Fruit fly (Drosophila melanogaster): ENCODE measurements around the gene Prp18.

The Prp18 gene

DNA sequence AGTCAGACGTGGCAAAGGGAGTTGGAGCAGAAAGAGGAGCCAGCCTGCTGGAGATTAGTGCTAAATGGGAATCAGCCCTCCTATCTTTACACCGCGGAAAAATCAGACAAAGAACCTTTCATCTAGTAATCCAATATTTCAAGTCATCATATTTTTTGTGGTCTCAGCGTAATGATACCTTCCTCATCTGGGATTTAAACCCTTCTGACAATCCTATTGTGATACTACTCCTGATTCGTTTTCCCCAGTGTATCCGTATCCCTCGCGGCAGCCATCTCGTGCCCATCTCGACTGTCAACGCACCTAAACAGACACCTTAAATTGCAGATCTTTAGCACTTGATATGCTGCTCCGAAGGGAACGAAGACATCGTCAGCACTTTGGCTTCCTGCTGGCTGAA is 32.7 kb downstream of the Prp18 start:
- no peak for TF ChIP-seq psq (optimal IDR thresholded peaks at IDR 0.05)

DNA sequence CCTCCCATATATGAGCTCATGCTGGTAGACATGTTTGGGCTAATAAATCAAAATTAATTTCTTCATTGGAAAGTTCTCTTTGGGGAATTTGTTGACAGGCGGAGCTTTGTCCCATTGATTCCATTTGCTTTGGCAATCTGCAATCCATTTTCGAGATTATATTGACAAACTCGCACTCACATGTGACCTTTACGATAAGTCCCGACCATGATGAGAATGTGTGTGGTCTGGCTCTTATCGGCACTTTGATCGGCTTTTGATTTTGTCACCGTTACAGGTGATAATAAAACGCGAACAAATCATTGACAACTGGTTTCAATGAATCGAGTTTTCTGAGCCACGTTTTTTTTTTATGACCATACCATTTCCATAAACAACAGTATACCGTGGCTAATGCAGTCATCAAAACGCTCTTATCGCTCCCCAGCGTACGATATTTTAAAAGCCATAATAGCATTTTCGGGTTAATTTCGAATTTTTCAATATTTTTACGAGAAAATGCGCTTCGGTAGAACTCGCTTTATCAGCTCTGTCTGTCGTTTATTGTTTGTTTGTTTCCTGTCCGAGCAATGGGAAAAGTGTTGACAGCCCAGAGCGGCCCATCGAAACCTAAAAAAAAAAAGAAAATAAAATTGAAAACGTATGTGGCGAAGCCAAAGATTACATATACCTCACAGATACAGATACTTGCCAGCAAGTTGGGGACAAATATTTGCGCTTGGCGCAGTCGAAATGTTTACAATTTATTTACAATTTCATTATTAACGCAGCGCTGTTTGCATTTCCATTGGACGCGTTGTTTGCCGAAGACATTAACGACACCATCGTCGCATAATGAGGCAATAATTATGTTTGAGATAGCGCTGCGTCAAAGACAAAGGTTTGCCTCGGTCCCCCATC is 33.4 kb downstream of the Prp18 start:
- no peak for TF ChIP-seq insv (optimal IDR thresholded peaks at IDR 0.05)
- TF ChIP-seq Sin3A (optimal IDR thresholded peaks at IDR 0.05): no peak

DNA sequence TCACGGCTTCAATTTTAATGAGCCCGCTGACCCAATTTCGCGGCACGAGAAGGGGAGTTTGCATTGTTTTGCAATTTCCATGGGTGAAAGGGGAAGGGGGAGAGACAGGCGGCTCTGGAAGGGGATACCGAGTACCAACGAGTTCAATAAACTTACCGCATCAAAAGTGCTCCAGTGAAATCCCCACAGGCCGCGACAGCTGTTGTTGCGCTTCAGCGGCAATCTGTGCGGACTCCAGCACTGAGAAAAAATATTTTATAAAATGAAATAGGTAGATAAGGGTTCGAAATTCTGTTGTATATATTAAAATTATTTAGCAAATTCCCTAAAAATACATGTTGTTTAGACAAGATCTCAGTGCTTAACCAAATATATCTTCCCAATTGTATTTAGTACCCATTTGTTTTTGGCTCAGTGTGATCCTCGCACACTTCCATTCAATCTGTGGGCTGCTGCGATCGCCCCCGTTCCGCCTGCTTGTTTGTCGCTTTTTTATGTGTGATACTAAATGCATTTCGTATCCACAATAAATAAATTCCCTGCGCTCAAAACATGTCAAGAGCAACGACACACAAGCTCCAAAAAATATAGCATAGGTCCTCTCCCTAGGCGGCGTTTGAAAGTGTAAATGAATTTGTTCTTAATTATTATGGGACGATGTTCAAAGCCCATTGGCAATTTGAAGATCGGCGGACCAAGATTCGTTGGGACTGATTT is 35.4 kb downstream of the Prp18 start:
- no peak for TF ChIP-seq Sin3A (optimal IDR thresholded peaks at IDR 0.05)
- no peak for TF ChIP-seq insv (optimal IDR thresholded peaks at IDR 0.05)
- TF ChIP-seq Myc (optimal IDR thresholded peaks at IDR 0.05): no peak
- TF ChIP-seq h (optimal IDR thresholded peaks at IDR 0.05): no peak
- no peak for TF ChIP-seq psq (optimal IDR thresholded peaks at IDR 0.05)
- TF ChIP-seq ttk (optimal IDR thresholded peaks at IDR 0.05): no peak

DNA sequence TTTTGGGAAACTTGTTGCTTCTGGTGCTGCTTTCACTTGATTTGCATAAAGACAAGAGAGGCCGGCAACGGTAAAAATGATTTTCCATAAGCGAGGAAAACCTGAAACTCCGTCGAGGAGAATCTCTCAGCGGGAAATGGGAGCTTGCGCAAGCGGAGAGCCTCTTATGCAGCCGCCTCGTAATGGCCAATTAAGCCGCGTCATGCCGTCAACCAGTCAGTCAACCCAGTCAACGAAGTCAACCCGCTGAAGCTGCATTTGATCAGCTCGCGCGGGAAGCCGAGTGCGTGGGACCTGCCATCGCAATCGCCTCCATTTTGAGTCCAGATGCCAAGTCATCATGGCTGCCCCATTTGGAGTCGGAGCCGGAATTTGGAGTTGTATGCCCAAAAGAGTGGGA is 37.9 kb downstream of the Prp18 start:
- no peak for TF ChIP-seq h (optimal IDR thresholded peaks at IDR 0.05)
- TF ChIP-seq psq (optimal IDR thresholded peaks at IDR 0.05): no peak
- TF ChIP-seq insv (optimal IDR thresholded peaks at IDR 0.05): no peak
- no peak for TF ChIP-seq ttk (optimal IDR thresholded peaks at IDR 0.05)
- no peak for TF ChIP-seq Sin3A (optimal IDR thresholded peaks at IDR 0.05)
- TF ChIP-seq Myc (optimal IDR thresholded peaks at IDR 0.05): no peak

DNA sequence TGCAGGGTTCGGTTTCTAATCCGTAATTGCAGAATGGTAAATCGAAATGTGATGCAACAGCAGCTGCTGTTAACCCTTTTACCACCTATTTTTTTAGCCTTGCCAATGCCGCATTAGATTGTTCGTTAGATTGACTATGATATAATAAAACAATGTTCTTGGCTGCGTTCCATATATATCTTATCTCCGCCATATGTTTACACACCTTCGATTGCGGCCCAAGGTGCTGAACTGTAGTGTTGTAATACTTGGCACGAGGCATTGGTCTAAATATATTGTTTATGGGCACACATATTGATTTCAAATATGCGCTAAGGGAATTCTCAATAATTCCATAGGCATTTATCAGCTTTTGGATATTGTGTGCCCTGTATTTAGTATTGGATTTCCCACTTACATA is 39.4 kb downstream of the Prp18 start:
- no peak for TF ChIP-seq insv (optimal IDR thresholded peaks at IDR 0.05)
- TF ChIP-seq Myc (optimal IDR thresholded peaks at IDR 0.05): no peak
- TF ChIP-seq Sin3A (optimal IDR thresholded peaks at IDR 0.05): no peak
- no peak for TF ChIP-seq psq (optimal IDR thresholded peaks at IDR 0.05)
- no peak for TF ChIP-seq h (optimal IDR thresholded peaks at IDR 0.05)
- TF ChIP-seq ttk (optimal IDR thresholded peaks at IDR 0.05): no peak

DNA sequence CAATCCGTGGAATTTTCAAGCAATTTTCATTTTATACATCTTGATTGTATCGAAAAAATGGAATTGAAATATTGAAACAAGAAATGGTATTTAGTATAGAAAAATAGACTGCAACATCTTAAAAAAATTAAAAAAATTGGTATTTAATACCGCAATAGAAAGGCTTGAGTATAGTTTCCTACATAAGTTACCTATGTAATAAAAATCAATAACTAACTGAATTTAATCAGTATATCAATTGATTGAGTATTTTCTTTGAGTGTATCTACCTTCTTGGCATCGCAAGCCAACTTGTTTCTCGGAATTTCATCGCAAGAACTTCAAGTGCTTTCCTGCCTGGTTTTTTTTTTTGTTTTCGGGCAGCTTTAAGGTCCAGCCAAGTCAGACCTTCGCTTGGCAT is 40.6 kb downstream of the Prp18 start:
- TF ChIP-seq h (optimal IDR thresholded peaks at IDR 0.05) (no peak), ttk (optimal IDR thresholded peaks at IDR 0.05) (no peak), insv (optimal IDR thresholded peaks at IDR 0.05) (no peak), psq (optimal IDR thresholded peaks at IDR 0.05) (no peak), Sin3A (optimal IDR thresholded peaks at IDR 0.05) (no peak), Myc (optimal IDR thresholded peaks at IDR 0.05) (no peak)

DNA sequence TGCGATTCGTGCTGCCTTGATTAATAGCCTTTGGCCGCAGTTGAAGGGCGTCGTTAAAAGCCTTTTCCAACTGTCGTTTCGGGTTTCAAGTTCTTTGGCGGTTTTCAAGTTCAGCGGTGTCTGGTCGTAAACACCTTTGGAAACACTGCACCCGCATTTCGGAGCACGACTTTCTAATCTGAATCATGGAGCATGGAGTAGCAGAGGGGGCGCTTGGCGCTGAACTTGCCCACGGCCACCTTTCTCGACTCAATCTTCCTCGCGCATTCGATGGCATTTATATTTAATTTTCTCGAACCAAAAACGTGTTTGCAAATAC is 41.3 kb downstream of the Prp18 start:
- TF ChIP-seq Myc (optimal IDR thresholded peaks at IDR 0.05) (no peak), psq (optimal IDR thresholded peaks at IDR 0.05) (no peak), insv (optimal IDR thresholded peaks at IDR 0.05) (no peak), h (optimal IDR thresholded peaks at IDR 0.05) (no peak), Sin3A (optimal IDR thresholded peaks at IDR 0.05) (no peak)

DNA sequence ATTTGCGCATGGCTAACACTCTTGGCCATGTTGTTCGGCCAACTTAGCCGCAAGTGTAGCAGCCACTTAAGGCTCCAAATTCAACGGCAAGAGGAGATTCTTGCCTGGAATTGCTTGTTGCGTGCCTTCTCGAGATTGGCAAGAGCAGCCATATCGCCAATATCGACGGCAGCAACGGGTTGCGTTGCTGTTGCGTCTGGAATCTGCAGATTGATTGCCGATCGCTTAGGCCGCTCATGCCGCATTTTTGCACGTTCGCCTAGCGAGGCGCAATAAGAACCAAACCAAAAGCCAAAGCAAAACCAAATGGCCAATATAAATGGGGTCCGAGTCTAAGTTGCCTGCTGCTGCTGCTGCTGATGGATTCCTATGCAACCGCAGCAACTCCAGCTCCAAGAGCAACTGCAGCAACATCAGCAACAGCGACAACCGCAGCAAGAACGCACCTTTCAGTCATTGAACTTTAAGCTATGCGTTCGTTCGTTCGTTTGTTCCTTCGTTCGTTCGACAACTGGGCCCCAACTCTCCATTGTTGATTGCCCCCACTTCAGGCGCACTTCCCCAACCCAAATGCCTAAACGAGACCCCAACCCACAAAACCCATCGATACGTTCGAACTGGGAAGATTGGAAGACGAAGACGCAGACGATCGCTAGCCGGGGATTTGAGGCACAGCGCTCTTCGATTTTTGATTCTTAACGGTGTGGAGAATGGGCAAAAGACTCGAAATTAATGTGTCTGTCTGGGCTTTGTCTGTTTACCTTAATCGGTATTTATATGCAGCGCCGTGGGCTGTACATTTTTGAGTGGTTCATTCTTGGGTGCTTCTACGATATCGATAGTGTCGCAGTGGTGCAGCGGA is 41.9 kb downstream of the Prp18 start:
- TF ChIP-seq h (optimal IDR thresholded peaks at IDR 0.05) (no peak), ttk (optimal IDR thresholded peaks at IDR 0.05) (no peak), Sin3A (optimal IDR thresholded peaks at IDR 0.05) (no peak), Myc (optimal IDR thresholded peaks at IDR 0.05) (no peak), insv (optimal IDR thresholded peaks at IDR 0.05) (no peak), psq (optimal IDR thresholded peaks at IDR 0.05) (no peak)

DNA sequence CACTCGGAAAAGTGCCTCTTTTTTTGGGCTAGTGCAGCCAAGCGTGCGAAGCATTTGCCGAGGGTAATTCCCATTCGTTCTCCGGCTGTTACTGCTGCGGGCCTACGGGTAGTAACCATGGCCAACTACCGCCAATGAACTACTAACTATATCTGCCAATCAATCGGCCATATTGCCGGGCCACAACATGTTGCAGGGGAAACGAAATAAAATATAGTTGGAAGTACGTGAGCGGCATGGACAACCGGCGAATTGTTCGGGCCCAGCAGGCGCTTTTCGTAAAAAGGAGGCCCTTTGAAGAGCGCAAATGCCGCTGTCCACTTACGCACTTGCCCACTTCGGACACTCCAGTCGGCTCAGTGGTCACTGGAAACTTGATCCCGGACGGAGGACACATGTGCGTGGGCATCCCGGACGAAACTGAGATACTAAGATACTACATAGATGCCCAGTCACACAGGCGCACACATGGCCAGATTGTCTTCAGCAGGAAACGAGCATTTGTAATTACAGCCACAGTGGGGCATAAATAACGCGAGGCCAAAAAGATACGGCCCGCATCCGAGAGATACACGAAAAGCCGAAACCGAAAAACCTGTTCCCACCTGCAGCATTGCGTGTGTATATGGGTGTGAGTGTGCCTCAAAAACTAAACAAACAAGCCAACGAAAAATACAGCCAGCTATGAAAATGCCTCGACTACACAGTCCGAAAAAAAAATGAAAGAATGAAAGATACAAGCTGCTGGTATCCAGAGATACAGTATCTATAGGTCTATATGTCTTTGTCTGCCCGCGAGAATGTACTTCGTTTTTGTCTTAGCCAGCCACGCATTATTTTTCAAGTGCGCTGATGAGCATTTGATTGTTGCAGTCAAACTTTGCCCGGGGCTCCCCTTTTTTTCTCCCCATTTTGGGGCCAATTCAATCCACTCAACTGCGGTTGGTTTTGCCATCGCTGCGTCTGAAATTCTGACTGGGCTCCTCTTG is 43.3 kb downstream of the Prp18 start:
- TF ChIP-seq insv (optimal IDR thresholded peaks at IDR 0.05): no peak
- no peak for TF ChIP-seq psq (optimal IDR thresholded peaks at IDR 0.05)
- no peak for TF ChIP-seq h (optimal IDR thresholded peaks at IDR 0.05)
- TF ChIP-seq ttk (optimal IDR thresholded peaks at IDR 0.05): no peak
- TF ChIP-seq Sin3A (optimal IDR thresholded peaks at IDR 0.05): no peak
- TF ChIP-seq Myc (optimal IDR thresholded peaks at IDR 0.05): no peak

DNA sequence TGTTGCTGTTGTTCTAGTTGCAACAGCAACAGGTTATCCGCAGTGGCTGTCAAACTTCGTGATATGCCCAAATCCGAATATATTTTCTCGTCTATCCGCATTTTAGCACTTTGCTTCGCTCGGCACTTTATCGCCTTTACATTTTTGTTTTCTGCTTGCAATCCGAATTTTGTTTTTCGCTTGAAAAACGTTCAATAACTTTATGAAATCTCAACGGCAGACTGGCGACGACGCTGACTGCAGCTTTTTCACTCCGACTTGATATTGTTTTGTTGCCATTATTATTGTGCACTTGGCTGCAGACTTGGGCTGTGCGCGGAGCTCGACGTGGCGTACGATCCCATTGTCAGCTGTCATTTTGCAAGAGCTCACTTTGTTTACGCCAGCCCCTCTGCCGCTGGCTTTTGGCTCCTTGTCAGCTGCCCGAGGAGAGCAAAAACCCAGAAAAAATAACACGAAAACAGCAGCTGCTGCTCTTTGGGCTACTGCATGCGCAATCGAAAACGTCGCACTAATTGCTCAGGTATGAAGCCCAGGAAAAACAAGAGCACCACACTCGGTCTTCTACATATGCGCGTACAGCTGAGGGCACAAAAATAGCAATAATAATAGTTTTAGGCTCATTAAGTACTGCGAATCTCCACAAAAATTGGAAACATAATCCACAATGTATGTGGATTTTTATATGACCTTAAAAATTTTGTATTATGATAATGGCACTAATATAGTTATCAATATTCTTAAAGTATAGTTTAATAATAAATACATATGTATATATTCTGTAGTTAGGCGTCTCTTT is 44.8 kb downstream of the Prp18 start:
- TF ChIP-seq insv (optimal IDR thresholded peaks at IDR 0.05) (no peak), h (optimal IDR thresholded peaks at IDR 0.05) (no peak), ttk (optimal IDR thresholded peaks at IDR 0.05) (no peak), Myc (optimal IDR thresholded peaks at IDR 0.05) (no peak), Sin3A (optimal IDR thresholded peaks at IDR 0.05) (no peak)

Data from Kc167 (cell line).